Fruit fly (Drosophila melanogaster) whole organism, adult: ENCODE data around the gene CG9395.

Experiments used
- CG12768 ChIP-seq: fragments of 200-800 bp; sonication (Bioruptor generic); optimal IDR thresholded peaks from 2 replicates; lab custom pipeline; 2017; ENCODE audit warnings: missing biosample characterization, missing genetic modification characterization, mild to moderate bottlenecking, moderate library complexity, missing genetic modification reagents
- CG1620 ChIP-seq: fragments of 200-800 bp; sonication (Bioruptor generic); optimal IDR thresholded peaks from 2 replicates; lab custom pipeline; 2016; ENCODE audit warnings: missing biosample characterization, missing genetic modification characterization
- Clk ChIP-seq: fragments of 200-800 bp; sonication (Bioruptor generic); optimal IDR thresholded peaks from 2 replicates; lab custom pipeline; 2017; ENCODE audit warnings: missing biosample characterization, missing genetic modification characterization
- Hr96 ChIP-seq: fragments of 200-800 bp; sonication (Bioruptor generic); optimal IDR thresholded peaks from 2 replicates; lab custom pipeline; 2016; ENCODE audit warnings: missing biosample characterization, missing genetic modification characterization
- Mnt ChIP-seq: fragments of 200-800 bp; sonication (Bioruptor generic); optimal IDR thresholded peaks from 2 replicates; lab custom pipeline; 2016; ENCODE audit warnings: missing biosample characterization, mild to moderate bottlenecking, missing genetic modification characterization
- bab1 ChIP-seq: fragments of 200-800 bp; sonication (Bioruptor generic); optimal IDR thresholded peaks from 3 replicates; lab custom pipeline; 2019; ENCODE audit warnings: missing biosample characterization, mild to moderate bottlenecking, missing genetic modification characterization, moderate library complexity
- cic ChIP-seq: fragments of 200-800 bp; sonication (Bioruptor generic); optimal IDR thresholded peaks from 2 replicates; lab custom pipeline; 2017; ENCODE audit warnings: missing biosample characterization, mild to moderate bottlenecking, missing genetic modification characterization, moderate library complexity
- kay ChIP-seq: fragments of 200-800 bp; sonication (Bioruptor generic); peaks from one replicate; lab custom pipeline; 2016; ENCODE audit warnings: missing biosample characterization, missing genetic modification characterization, borderline replicate concordance
- ovo ChIP-seq: fragments of 200-800 bp; sonication (Bioruptor generic); optimal IDR thresholded peaks from 2 replicates; lab custom pipeline; 2016; ENCODE audit warnings: missing biosample characterization, missing genetic modification characterization
- tj ChIP-seq: fragments of 200-800 bp; sonication (Bioruptor generic); optimal IDR thresholded peaks from 3 replicates; lab custom pipeline; 2017; ENCODE audit warnings: missing biosample characterization, mild to moderate bottlenecking, missing genetic modification characterization, moderate library complexity

DNA sequence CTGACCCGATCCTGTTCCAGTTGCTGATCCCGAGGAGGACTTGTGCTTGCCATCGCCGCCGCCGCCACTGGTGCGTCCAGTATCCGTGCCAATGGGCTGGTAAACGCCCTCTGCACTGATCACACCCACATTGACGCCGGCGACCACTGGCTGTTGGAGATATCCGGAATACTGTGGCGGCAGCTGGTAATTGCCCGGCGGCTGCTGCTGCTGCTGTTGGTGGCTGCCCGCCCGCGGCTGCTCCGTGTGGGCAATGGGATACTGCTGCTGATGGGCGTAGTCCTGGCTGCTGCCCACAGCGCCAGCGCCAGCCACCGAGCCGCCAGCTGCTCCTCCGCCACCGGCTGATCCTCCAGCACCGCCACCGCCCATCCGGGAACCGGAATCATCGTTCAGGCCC, 49.9 kb downstream of the CG9395 start:
- TF ChIP-seq CG1620 (GFP tag; lab: Kevin White, UChicago) = no peak
- no peak for TF ChIP-seq Clk (GFP tag; lab: Kevin White, UChicago)
- TF ChIP-seq tj (GFP tag; lab: Kevin White, UChicago) = no peak
- TF ChIP-seq bab1 = no peak
- TF ChIP-seq ovo (GFP tag; lab: Kevin White, UChicago) = no peak
- TF ChIP-seq Hr96 (GFP tag; lab: Kevin White, UChicago) = no peak
- TF ChIP-seq Mnt = no peak
- no peak for TF ChIP-seq CG12768 (GFP tag; lab: Kevin White, UChicago)
- TF ChIP-seq kay (GFP tag; lab: Kevin White, UChicago) = no peak
- TF ChIP-seq cic (GFP tag; lab: Kevin White, UChicago) = no peak
